Fruit fly (Drosophila melanogaster) whole organism, prepupa: ENCODE data around the gene CG9921.

Experiments
- Blimp-1 ChIP-seq: fragments of 200-800 bp; sonication (Bioruptor generic); optimal IDR thresholded peaks from 3 replicates; lab custom pipeline; 2017; ENCODE audit warnings: missing biosample characterization, missing genetic modification characterization, mild to moderate bottlenecking, moderate library complexity, missing genetic modification reagents
- CG10669 ChIP-seq: fragments of 200-800 bp; sonication (Bioruptor generic); optimal IDR thresholded peaks from 3 replicates; lab custom pipeline; 2018; ENCODE audit warnings: missing biosample characterization, mild to moderate bottlenecking, missing genetic modification characterization, moderate library complexity
- CG11294 ChIP-seq: fragments of 200-800 bp; sonication (Bioruptor generic); IDR thresholded peaks from 2 replicates; pipeline ENCODE4 v1.3.6; 2022; ENCODE audit warnings: missing biosample characterization, missing genetic modification characterization
- CG11762 ChIP-seq: fragments of 200-800 bp; sonication (Bioruptor generic); optimal IDR thresholded peaks from 3 replicates; lab custom pipeline; 2016; ENCODE audit warnings: missing biosample characterization, missing genetic modification characterization; ENCODE audit not compliant: insufficient read depth
- CG15336 ChIP-seq: fragments of 200-800 bp; sonication (Bioruptor generic); IDR thresholded peaks from 2 replicates; pipeline ENCODE4 v1.3.6; 2022; ENCODE audit warnings: missing biosample characterization, missing genetic modification characterization
- CG1621 ChIP-seq: fragments of 200-800 bp; sonication (Bioruptor generic); optimal IDR thresholded peaks from 3 replicates; lab custom pipeline; 2018; ENCODE audit warnings: missing biosample characterization, mild to moderate bottlenecking, missing genetic modification characterization
- CG16779 ChIP-seq: fragments of 200-800 bp; sonication (Bioruptor generic); optimal IDR thresholded peaks from 3 replicates; lab custom pipeline; 2017; ENCODE audit warnings: missing biosample characterization, mild to moderate bottlenecking, missing genetic modification characterization
- CG3032 ChIP-seq: fragments of 200-800 bp; optimal IDR thresholded peaks from 2 replicates; lab custom pipeline; 2019; ENCODE audit warnings: missing biosample characterization, mild to moderate bottlenecking, missing genetic modification characterization, moderate library complexity
- CG31627 ChIP-seq: fragments of 200-800 bp; sonication (Bioruptor generic); optimal IDR thresholded peaks from 3 replicates; lab custom pipeline; 2016; ENCODE audit warnings: missing biosample characterization, missing genetic modification characterization
- CG32006 ChIP-seq: fragments of 200-800 bp; sonication (Bioruptor generic); optimal IDR thresholded peaks from 3 replicates; lab custom pipeline; 2017; ENCODE audit warnings: missing biosample characterization, mild to moderate bottlenecking, missing genetic modification characterization
- CG34406 ChIP-seq: fragments of 200-800 bp; sonication (Bioruptor generic); optimal IDR thresholded peaks from 3 replicates; lab custom pipeline; 2016; ENCODE audit warnings: missing biosample characterization, missing genetic modification characterization
- CG3919 ChIP-seq: fragments of 200-800 bp; sonication (Bioruptor generic); optimal IDR thresholded peaks from 3 replicates; lab custom pipeline; 2016; ENCODE audit warnings: missing biosample characterization, missing genetic modification characterization
- CG4318 ChIP-seq: fragments of 200-800 bp; sonication (Bioruptor generic); optimal IDR thresholded peaks from 3 replicates; lab custom pipeline; 2017; ENCODE audit warnings: missing biosample characterization, mild to moderate bottlenecking, missing genetic modification characterization
- CG6276 ChIP-seq: fragments of 200-800 bp; sonication (Bioruptor generic); optimal IDR thresholded peaks from 2 replicates; lab custom pipeline; 2017; ENCODE audit warnings: missing biosample characterization, mild to moderate bottlenecking, missing genetic modification characterization
- CG6792 ChIP-seq: fragments of 200-800 bp; sonication (Bioruptor generic); optimal IDR thresholded peaks from 3 replicates; lab custom pipeline; 2016; ENCODE audit warnings: missing biosample characterization, missing genetic modification characterization
- CG6808 ChIP-seq: fragments of 200-800 bp; sonication (Bioruptor generic); optimal IDR thresholded peaks from 3 replicates; lab custom pipeline; 2017; ENCODE audit warnings: missing biosample characterization, missing genetic modification characterization, mild to moderate bottlenecking, moderate library complexity, missing genetic modification reagents
- CG6854 ChIP-seq: fragments of 200-800 bp; sonication (Bioruptor generic); optimal IDR thresholded peaks from 2 replicates; lab custom pipeline; 2017; ENCODE audit warnings: missing biosample characterization, mild to moderate bottlenecking, missing genetic modification characterization
- CG7368 ChIP-seq: fragments of 200-800 bp; sonication (Bioruptor generic); optimal IDR thresholded peaks from 3 replicates; lab custom pipeline; 2016; ENCODE audit warnings: missing biosample characterization, missing genetic modification characterization
- CG8119 ChIP-seq: fragments of 200-800 bp; sonication (Bioruptor generic); IDR thresholded peaks from 3 replicates; pipeline ENCODE4 v1.3.6; 2022; ENCODE audit warnings: missing biosample characterization, missing genetic modification characterization
- CG8319 ChIP-seq: fragments of 200-800 bp; sonication (Bioruptor generic); optimal IDR thresholded peaks from 3 replicates; lab custom pipeline; 2016; ENCODE audit warnings: missing biosample characterization, missing genetic modification characterization
- CG8632 ChIP-seq: fragments of 200-800 bp; sonication (Bioruptor generic); optimal IDR thresholded peaks from 3 replicates; lab custom pipeline; 2016; ENCODE audit warnings: missing biosample characterization, missing genetic modification characterization
- CG9139 ChIP-seq: fragments of 200-800 bp; sonication (Bioruptor generic); optimal IDR thresholded peaks from 3 replicates; lab custom pipeline; 2017; ENCODE audit warnings: missing biosample characterization, mild to moderate bottlenecking, missing genetic modification characterization
- Eip75B ChIP-seq: fragments of 200-800 bp; sonication (Bioruptor generic); optimal IDR thresholded peaks from 3 replicates; lab custom pipeline; 2016; ENCODE audit warnings: missing biosample characterization, missing genetic modification characterization
- Eip78C ChIP-seq: fragments of 200-800 bp; sonication (Bioruptor generic); peaks from one replicate; lab custom pipeline; 2016; ENCODE audit warnings: missing biosample characterization, missing genetic modification characterization
- Eip93F ChIP-seq: fragments of 200-800 bp; sonication (Bioruptor generic); optimal IDR thresholded peaks from 2 replicates; lab custom pipeline; 2016; ENCODE audit warnings: missing biosample characterization, mild to moderate bottlenecking, missing genetic modification characterization
- Ets21C ChIP-seq: fragments of 200-800 bp; sonication (Bioruptor generic); optimal IDR thresholded peaks from 3 replicates; lab custom pipeline; 2016; ENCODE audit warnings: missing biosample characterization, missing genetic modification characterization
- Ets96B ChIP-seq: fragments of 200-800 bp; optimal IDR thresholded peaks from 2 replicates; lab custom pipeline; 2019; ENCODE audit warnings: missing biosample characterization, mild to moderate bottlenecking, missing genetic modification characterization, moderate library complexity
- Hr38 ChIP-seq: sonication (Bioruptor generic); optimal IDR thresholded peaks from 2 replicates; lab custom pipeline; 2016; ENCODE audit warnings: missing biosample characterization, missing genetic modification characterization
- Hr39 ChIP-seq: fragments of 200-800 bp; sonication (Bioruptor generic); optimal IDR thresholded peaks from 2 replicates; lab custom pipeline; 2016; ENCODE audit warnings: missing biosample characterization, missing genetic modification characterization
- Lpt ChIP-seq: fragments of 200-800 bp; sonication (Bioruptor generic); optimal IDR thresholded peaks from 3 replicates; lab custom pipeline; 2016; ENCODE audit warnings: missing biosample characterization, missing genetic modification characterization
- Met ChIP-seq: fragments of 200-800 bp; sonication (Bioruptor generic); optimal IDR thresholded peaks from 3 replicates; lab custom pipeline; 2016; ENCODE audit warnings: missing biosample characterization, missing genetic modification characterization
- OdsH ChIP-seq: fragments of 200-800 bp; sonication (Bioruptor generic); optimal IDR thresholded peaks from 3 replicates; lab custom pipeline; 2016; ENCODE audit warnings: missing biosample characterization, missing genetic modification characterization
- Smox ChIP-seq: fragments of 200-800 bp; sonication (Bioruptor generic); optimal IDR thresholded peaks from 3 replicates; lab custom pipeline; 2016; ENCODE audit warnings: missing biosample characterization, missing genetic modification characterization
- Sox102F ChIP-seq: fragments of 200-800 bp; sonication (Bioruptor generic); optimal IDR thresholded peaks from 2 replicates; lab custom pipeline; 2016; ENCODE audit warnings: missing biosample characterization, mild to moderate bottlenecking, missing genetic modification characterization
- Sox14 ChIP-seq: fragments of 200-800 bp; sonication (Bioruptor generic); optimal IDR thresholded peaks from 3 replicates; lab custom pipeline; 2016; ENCODE audit warnings: missing biosample characterization, missing genetic modification characterization
- Sox15 ChIP-seq: fragments of 200-800 bp; sonication (Bioruptor generic); optimal IDR thresholded peaks from 3 replicates; lab custom pipeline; 2016; ENCODE audit warnings: missing biosample characterization, missing genetic modification characterization
- achi ChIP-seq: fragments of 200-800 bp; sonication (Bioruptor generic); optimal IDR thresholded peaks from 3 replicates; lab custom pipeline; 2016; ENCODE audit warnings: missing biosample characterization, missing genetic modification characterization
- acj6 ChIP-seq: fragments of 200-800 bp; sonication (Bioruptor generic); optimal IDR thresholded peaks from 3 replicates; lab custom pipeline; 2016; ENCODE audit warnings: missing biosample characterization, missing genetic modification characterization
- cyc ChIP-seq: fragments of 200-800 bp; sonication (Bioruptor generic); optimal IDR thresholded peaks from 3 replicates; lab custom pipeline; 2016; ENCODE audit warnings: missing biosample characterization, missing genetic modification characterization
- dac ChIP-seq: fragments of 200-800 bp; sonication (Bioruptor generic); optimal IDR thresholded peaks from 2 replicates; lab custom pipeline; 2017; ENCODE audit warnings: missing biosample characterization, mild to moderate bottlenecking, missing genetic modification characterization
- eg ChIP-seq: fragments of 200-800 bp; sonication (Bioruptor generic); IDR thresholded peaks from 3 replicates; pipeline ENCODE4 v1.3.6; 2022; ENCODE audit warnings: missing biosample characterization, missing genetic modification characterization
- esn ChIP-seq: fragments of 200-800 bp; sonication (Bioruptor generic); optimal IDR thresholded peaks from 2 replicates; lab custom pipeline; 2016; ENCODE audit warnings: missing biosample characterization, mild to moderate bottlenecking, missing genetic modification characterization, moderate library complexity
- fd59A ChIP-seq: fragments of 200-800 bp; sonication (Bioruptor generic); optimal IDR thresholded peaks from 2 replicates; lab custom pipeline; 2017; ENCODE audit warnings: missing biosample characterization, mild to moderate bottlenecking, missing genetic modification characterization, missing genetic modification reagents
- fd85E ChIP-seq: fragments of 200-800 bp; sonication (Bioruptor generic); optimal IDR thresholded peaks from 3 replicates; lab custom pipeline; 2016; ENCODE audit warnings: missing biosample characterization, missing genetic modification characterization
- fkh ChIP-seq: fragments of 200-800 bp; sonication (Bioruptor generic); optimal IDR thresholded peaks from 3 replicates; lab custom pipeline; 2017; ENCODE audit warnings: missing biosample characterization, mild to moderate bottlenecking, missing genetic modification characterization, moderate library complexity
- lz ChIP-seq: fragments of 200-800 bp; sonication (Bioruptor generic); optimal IDR thresholded peaks from 3 replicates; lab custom pipeline; 2016; ENCODE audit warnings: missing biosample characterization, missing genetic modification characterization
- net ChIP-seq: fragments of 200-800 bp; sonication (Bioruptor generic); optimal IDR thresholded peaks from 3 replicates; lab custom pipeline; 2016; ENCODE audit warnings: missing biosample characterization, missing genetic modification characterization
- pdm3 ChIP-seq: fragments of 200-800 bp; sonication (Bioruptor generic); optimal IDR thresholded peaks from 3 replicates; lab custom pipeline; 2016; ENCODE audit warnings: missing biosample characterization, missing genetic modification characterization
- salr ChIP-seq, 2 experiments: fragments of 200-800 bp; sonication (Bioruptor generic); optimal IDR thresholded peaks; 3 replicates each; lab custom pipeline; 2016 to 2018; ENCODE audit warnings: missing biosample characterization in 2 of 2, missing genetic modification characterization in 2 of 2, mild to moderate bottlenecking in 1 of 2
- ss ChIP-seq, 2 experiments: fragments of 200-800 bp; sonication (Bioruptor generic); optimal IDR thresholded peaks; 2 replicates in 1 of 2; 3 replicates in 1 of 2; lab custom pipeline; 2017 to 2018; ENCODE audit warnings: mild to moderate bottlenecking in 2 of 2, missing biosample characterization in 2 of 2, missing genetic modification characterization in 2 of 2, moderate library complexity in 1 of 2
- svp ChIP-seq: fragments of 200-800 bp; sonication (Bioruptor generic); peaks from one replicate; lab custom pipeline; 2016; ENCODE audit warnings: missing biosample characterization, missing genetic modification characterization
- topi ChIP-seq: fragments of 200-800 bp; sonication (Bioruptor generic); optimal IDR thresholded peaks from 3 replicates; lab custom pipeline; 2016; ENCODE audit warnings: missing biosample characterization, missing genetic modification characterization
- vri ChIP-seq: fragments of 200-800 bp; sonication (Bioruptor generic); optimal IDR thresholded peaks from 3 replicates; lab custom pipeline; 2016; ENCODE audit warnings: missing biosample characterization, mild to moderate bottlenecking, missing genetic modification characterization

The CG9921 gene

DNA sequence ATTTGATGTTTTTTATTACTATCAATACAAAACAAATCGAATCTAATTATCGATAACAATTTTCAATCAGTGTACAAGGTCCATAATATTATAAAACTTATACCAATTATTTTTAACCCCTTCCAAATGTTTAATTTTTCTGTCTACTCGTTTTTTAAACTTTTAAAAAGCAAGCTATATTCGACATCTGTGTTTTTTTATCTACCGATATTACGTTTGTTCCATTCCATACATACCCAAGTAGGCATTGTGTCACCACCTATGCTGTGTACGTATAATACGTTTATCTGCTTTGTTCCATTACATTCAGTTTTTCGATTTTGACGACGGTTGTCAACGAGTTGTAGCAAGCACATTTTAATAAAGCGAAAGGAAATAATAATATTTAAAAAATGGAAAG is 27.9 kb upstream of the CG9921 start, which contains the start of gene nonA:
TSS of gene nonA (plus strand) at position 264 of the 400 bp plus-strand sequence.
- TF ChIP-seq net (GFP tag; lab: Kevin White, UChicago) (no peak), CG8319 (no peak), Sox14 (GFP tag; lab: Kevin White, UChicago) (peak; percentile 55), Lpt (GFP tag; lab: Kevin White, UChicago) (no peak), esn (GFP tag; lab: Kevin White, UChicago) (peak; percentile 9), Ets21C (GFP tag; lab: Kevin White, UChicago) (no peak), svp (no peak), fkh (GFP tag; lab: Kevin White, UChicago) (no peak), Eip75B (no peak), CG34406 (no peak), Eip93F (GFP tag; lab: Kevin White, UChicago) (no peak), CG6276 (GFP tag; lab: Kevin White, UChicago) (no peak), lz (no peak), CG3032 (no peak), ss (GFP tag; optimal IDR thresholded peaks at IDR 0.05; lab: Kevin White, UChicago) (no peak), acj6 (GFP tag; lab: Kevin White, UChicago) (no peak), dac (GFP tag; lab: Kevin White, UChicago) (no peak), OdsH (no peak), vri (GFP tag; lab: Kevin White, UChicago) (peak; percentile 23), achi (GFP tag; lab: Kevin White, UChicago) (no peak), Hr39 (GFP tag; lab: Kevin White, UChicago) (no peak), CG4318 (GFP tag; lab: Kevin White, UChicago) (no peak), fd59A (GFP tag; lab: Kevin White, UChicago) (no peak), eg (GFP tag; lab: Robert Waterston, UW) (no peak), pdm3 (GFP tag; lab: Kevin White, UChicago) (no peak), topi (peak; percentile 12), Sox102F (no peak), CG1621 (no peak), CG32006 (GFP tag; lab: Kevin White, UChicago) (no peak), CG31627 (GFP tag; lab: Kevin White, UChicago) (no peak), CG3919 (GFP tag; lab: Kevin White, UChicago) (no peak), CG8119 (GFP tag; lab: Robert Waterston, UW) (no peak), CG16779 (no peak), salr (GFP tag; optimal IDR thresholded peaks at IDR 0.05; lab: Kevin White, UChicago) (no peak), fd85E (GFP tag; lab: Kevin White, UChicago) (no peak), CG9139 (GFP tag; lab: Kevin White, UChicago) (no peak), Ets96B (tag; lab: Kevin White, UChicago) (no peak), Sox15 (GFP tag; lab: Kevin White, UChicago) (no peak), CG15336 (GFP tag; lab: Robert Waterston, UW) (no peak), CG7368 (GFP tag; lab: Kevin White, UChicago) (no peak), Blimp-1 (GFP tag; lab: Kevin White, UChicago) (no peak), Hr38 (GFP tag; lab: Kevin White, UChicago) (no peak), CG8632 (GFP tag; lab: Kevin White, UChicago) (no peak), Eip78C (GFP tag; lab: Kevin White, UChicago) (peak; percentile 27), CG11762 (no peak), Smox (no peak), CG6792 (no peak), CG6808 (no peak), CG11294 (GFP tag; lab: Robert Waterston, UW) (no peak), cyc (no peak), Met (GFP tag; lab: Kevin White, UChicago) (peak; percentile 2), CG6854 (no peak), CG10669 (GFP tag; lab: Kevin White, UChicago) (no peak)
